Fruit fly (Drosophila melanogaster): ENCODE data around the gene CG9967.

DNA sequence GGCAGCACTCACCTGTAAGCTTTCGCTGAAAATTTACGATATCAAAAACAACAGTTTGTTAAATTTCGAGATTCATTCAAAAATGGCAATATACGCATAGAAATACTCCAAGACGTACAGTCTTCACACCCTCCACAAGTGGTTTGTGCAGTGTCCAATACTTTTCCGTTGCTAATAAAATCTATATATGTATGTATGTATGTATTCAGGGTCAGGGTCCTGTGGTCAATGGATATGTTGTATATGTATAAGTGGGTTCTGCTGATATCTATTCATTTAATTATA lies 19.2 kb upstream of the CG9967 start:
- TF ChIP-seq psq (GFP tag; optimal IDR thresholded peaks at IDR 0.05) (no peak), CG32264 (GFP tag; optimal IDR thresholded peaks at IDR 0.05) (no peak), Rel (GFP tag; optimal IDR thresholded peaks at IDR 0.05) (no peak), Rel (tag; optimal IDR thresholded peaks at IDR 0.05) (no peak), br (GFP tag; optimal IDR thresholded peaks at IDR 0.05) (no peak), pan (optimal IDR thresholded peaks at IDR 0.05) (no peak), Jra (GFP tag; optimal IDR thresholded peaks at IDR 0.05) (no peak), usp (GFP tag; optimal IDR thresholded peaks at IDR 0.05) (no peak)

Data from whole organism, wandering third instar larva.